Fruit fly (Drosophila melanogaster): ENCODE results near the gene CG12994.

DNA sequence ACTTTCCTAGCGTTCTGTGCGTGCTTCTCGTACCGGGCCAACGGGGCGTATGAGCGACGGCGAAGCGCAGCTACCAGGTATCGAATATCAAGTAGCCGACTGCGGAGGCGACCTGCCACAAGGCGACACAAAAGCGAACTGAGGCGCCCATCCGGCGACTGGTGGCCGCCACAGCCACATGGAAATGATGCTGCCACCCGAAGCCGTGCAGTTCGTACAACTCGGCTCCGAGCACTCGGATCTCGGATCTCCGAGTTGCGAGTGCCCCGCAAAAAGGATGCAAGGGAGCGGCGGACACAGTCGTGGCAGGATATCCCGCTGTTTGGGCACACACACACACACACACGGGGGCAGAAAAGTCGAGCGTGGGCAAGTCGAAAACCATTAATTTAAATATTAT, at the start of gene CG12994, which contains the start of gene CG46464:
- TF ChIP-seq gl (tag; optimal IDR thresholded peaks at IDR 0.05) = no peak
- TF ChIP-seq Pif1A (GFP tag; optimal IDR thresholded peaks at IDR 0.05) = no peak
- TF ChIP-seq EcR (GFP tag; optimal IDR thresholded peaks at IDR 0.05) = no peak
- no peak for TF ChIP-seq Pif1B (GFP tag; optimal IDR thresholded peaks at IDR 0.05)
- no peak for TF ChIP-seq rn (GFP tag; IDR thresholded peaks at IDR 0.05)
- TF ChIP-seq CG4496 (GFP tag; IDR thresholded peaks at IDR 0.05) = no peak
- no peak for TF ChIP-seq CG17806 (tag; optimal IDR thresholded peaks at IDR 0.05)
- TF ChIP-seq CG14655 (GFP tag; optimal IDR thresholded peaks at IDR 0.05) = no peak
- TF ChIP-seq CG34367 (tag; optimal IDR thresholded peaks at IDR 0.05) = no peak
- no peak for TF ChIP-seq CG12605 (GFP tag; IDR thresholded peaks at IDR 0.05)
- no peak for TF ChIP-seq CG32121 (GFP tag; IDR thresholded peaks at IDR 0.05)
- no peak for TF ChIP-seq Snoo (tag; optimal IDR thresholded peaks at IDR 0.05)
